Worm (Caenorhabditis elegans) whole organism, L4 larva: ENCODE data around the gene arl-6.

Experiments
- F10B5.3 ChIP-seq: sonication (generic microtip); optimal IDR thresholded peaks from 2 replicates; lab custom pipeline; 2016; ENCODE audit warnings: mild to moderate bottlenecking, missing genetic modification characterization, missing compliant biosample characterization
- F37D6.2 ChIP-seq: sonication (generic microtip); optimal IDR thresholded peaks from 2 replicates; lab custom pipeline; 2016; ENCODE audit warnings: mild to moderate bottlenecking, missing genetic modification characterization, missing compliant biosample characterization
- aly-2 ChIP-seq: sonication (generic microtip); optimal IDR thresholded peaks from 2 replicates; lab custom pipeline; 2018; ENCODE audit warnings: missing biosample characterization, missing genetic modification characterization
- dve-1 ChIP-seq: sonication (generic microtip); optimal IDR thresholded peaks from 2 replicates; lab custom pipeline; 2017; ENCODE audit warnings: antibody characterized with exemption, mild to moderate bottlenecking, missing genetic modification characterization, missing compliant biosample characterization; ENCODE audit not compliant: insufficient read depth
- hif-1 ChIP-seq, 2 experiments: sonication (generic microtip); optimal IDR thresholded peaks; 2 replicates each; lab custom pipeline; 2016 to 2017; ENCODE audit warnings: missing compliant biosample characterization in 2 of 2, missing genetic modification characterization in 2 of 2, missing genetic modification reagents in 2 of 2, missing genotype in 2 of 2, mild to moderate bottlenecking in 1 of 2
- nhr-76 ChIP-seq: fragments of 150-350 bp; optimal IDR thresholded peaks from 2 replicates; lab custom pipeline; 2014; ENCODE audit warnings: missing biosample characterization, missing genetic modification characterization
- pqm-1 ChIP-seq: sonication (generic microtip); optimal IDR thresholded peaks from 2 replicates; lab custom pipeline; 2017; ENCODE audit warnings: missing biosample characterization, missing genetic modification characterization
- snpc-4 ChIP-seq: fragments of 150-350 bp; optimal IDR thresholded peaks from 2 replicates; lab custom pipeline; 2014; ENCODE audit warnings: missing biosample characterization, missing genetic modification characterization
- unc-130 ChIP-seq: sonication (generic microtip); optimal IDR thresholded peaks from 2 replicates; lab custom pipeline; 2016; ENCODE audit warnings: missing genetic modification reagents, missing genetic modification characterization, missing compliant biosample characterization

DNA sequence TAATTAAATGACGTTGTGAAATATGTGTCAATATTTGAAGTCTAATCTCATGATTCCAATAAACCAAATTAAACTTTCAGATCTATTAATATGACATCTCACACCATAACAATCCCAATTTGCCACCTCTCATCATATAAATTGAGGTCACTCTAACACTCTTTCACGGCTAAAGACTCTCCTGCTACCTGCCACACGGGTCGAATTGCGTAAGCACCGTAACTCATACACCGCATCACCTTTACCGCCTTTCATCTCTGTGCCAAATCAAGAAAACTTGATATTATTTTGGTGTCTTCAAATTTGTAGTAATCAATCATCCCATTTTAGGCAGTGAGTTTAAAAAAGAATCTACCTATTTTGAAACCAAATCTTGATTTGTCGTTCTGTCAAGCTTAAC lies 8.3 kb downstream of the arl-6 start:
- TF ChIP-seq pqm-1 (tag; lab: Kevin White, UChicago) (no peak), snpc-4 (tag; lab: Kevin White, UChicago) (no peak), nhr-76 (no peak), dve-1 (tag; lab: Kevin White, UChicago) (no peak), F10B5.3 (tag; lab: Kevin White, UChicago) (no peak), hif-1 (tag; optimal IDR thresholded peaks at IDR 0.05; lab: Kevin White, UChicago) (no peak), aly-2 (tag; lab: Kevin White, UChicago) (no peak), unc-130 (GFP tag; lab: Kevin White, UChicago) (no peak), F37D6.2 (tag; lab: Kevin White, UChicago) (no peak)
